Fruit fly (Drosophila melanogaster) whole organism: ENCODE results near the gene fln.

Experiments used
- CG8478 ChIP-seq: fragments of >200 bp; optimal IDR thresholded peaks from 2 replicates; lab custom pipeline; 2018; ENCODE audit warnings: inconsistent platforms
- Dll ChIP-seq: fragments of >200 bp; optimal IDR thresholded peaks from 2 replicates; lab custom pipeline; 2017
- EcR ChIP-seq, 2 experiments: fragments of >200 bp; optimal IDR thresholded peaks; 2 replicates each; lab custom pipeline; 2017; ENCODE audit warnings: missing biosample characterization in 2 of 2, missing genetic modification characterization in 2 of 2, missing genetic modification reagents in 2 of 2
- pan ChIP-seq: fragments of >200 bp; optimal IDR thresholded peaks from 2 replicates; lab custom pipeline; 2017
- psq ChIP-seq: fragments of >200 bp; optimal IDR thresholded peaks from 2 replicates; lab custom pipeline; 2017
- usp ChIP-seq: fragments of >200 bp; optimal IDR thresholded peaks from 2 replicates; lab custom pipeline; 2017; ENCODE audit warnings: missing biosample characterization, missing genetic modification characterization, mixed read lengths

fln gene

dm6 chr3L:19991120-19991519, at the start of gene fln:
Gene fln (minus strand): TSS chr3L:19991220.
- TF ChIP-seq EcR (GFP tag; optimal IDR thresholded peaks at IDR 0.05; lab: Kevin White, UChicago) (no peak), CG8478 (no peak), Dll (no peak), usp (no peak), psq (lab: Kevin White, UChicago) (no peak), pan (no peak)

DNA sequence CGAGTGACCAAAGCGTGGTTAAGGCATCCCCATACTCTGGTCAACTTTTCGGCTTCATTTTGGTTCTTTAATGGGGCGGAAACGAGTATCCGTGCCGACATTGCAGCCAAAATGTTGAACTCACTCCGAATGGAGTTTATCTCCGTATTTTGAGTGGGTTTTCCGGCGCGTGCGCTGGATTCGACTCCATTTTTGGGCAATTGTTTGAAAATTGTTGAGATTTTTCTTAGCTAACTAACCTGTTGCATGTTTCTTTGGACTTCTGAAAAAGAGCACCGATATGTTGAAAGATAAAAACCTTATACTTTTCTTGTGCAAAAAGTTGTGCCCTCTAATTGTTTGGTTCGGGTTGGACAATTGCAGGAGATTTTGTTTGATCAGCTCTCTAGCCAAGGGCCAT, 45.6 kb upstream of the fln start:
- TF ChIP-seq EcR (GFP tag; optimal IDR thresholded peaks at IDR 0.05; lab: Kevin White, UChicago), result no peak
- TF ChIP-seq Dll, result no peak

dm6 chr3L:20028753-20029152, 37.7 kb upstream of the fln start, which contains the start of gene Lamtor1:
Gene Lamtor1 (minus strand): TSS chr3L:20029020.
- TF ChIP-seq pan (no peak), Dll (no peak), usp (no peak), EcR (GFP tag; optimal IDR thresholded peaks at IDR 0.05; lab: Kevin White, UChicago) (no peak), CG8478 (no peak), psq (lab: Kevin White, UChicago) (no peak)

DNA sequence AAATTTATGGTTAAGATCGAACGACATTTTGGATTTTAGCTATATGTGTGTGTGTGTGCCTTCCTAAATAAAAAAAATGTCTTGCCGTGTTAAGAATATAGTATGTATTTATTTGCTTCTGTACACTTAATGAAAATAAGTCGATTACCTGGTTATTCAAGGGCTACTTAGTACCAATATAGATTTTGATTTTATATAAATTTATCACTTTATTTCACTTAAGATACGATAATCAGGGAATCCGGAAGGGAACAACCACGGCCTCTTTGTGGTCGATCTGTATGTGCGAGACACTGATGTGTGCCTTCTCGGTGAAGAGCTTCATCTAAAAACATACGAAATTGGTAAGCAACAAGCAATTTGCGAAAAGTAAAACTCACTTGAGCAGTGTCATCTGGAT, 36.7 kb upstream of the fln start, which contains the start of gene CG14183:
TSS of gene CG14183 (minus strand) at position 101 of the 400 bp plus-strand sequence.
- TF ChIP-seq psq (lab: Kevin White, UChicago) (no peak), pan (no peak), usp (no peak), Dll (no peak), CG8478 (no peak), EcR (GFP tag; optimal IDR thresholded peaks at IDR 0.05; lab: Kevin White, UChicago) (no peak)

- TF ChIP-seq EcR (GFP tag; optimal IDR thresholded peaks at IDR 0.05; lab: Kevin White, UChicago) (no peak), pan (no peak), psq (lab: Kevin White, UChicago) (no peak)
These were observed 15.5 kb upstream of the fln start for dm6 chr3L:20006269-20007265.

DNA sequence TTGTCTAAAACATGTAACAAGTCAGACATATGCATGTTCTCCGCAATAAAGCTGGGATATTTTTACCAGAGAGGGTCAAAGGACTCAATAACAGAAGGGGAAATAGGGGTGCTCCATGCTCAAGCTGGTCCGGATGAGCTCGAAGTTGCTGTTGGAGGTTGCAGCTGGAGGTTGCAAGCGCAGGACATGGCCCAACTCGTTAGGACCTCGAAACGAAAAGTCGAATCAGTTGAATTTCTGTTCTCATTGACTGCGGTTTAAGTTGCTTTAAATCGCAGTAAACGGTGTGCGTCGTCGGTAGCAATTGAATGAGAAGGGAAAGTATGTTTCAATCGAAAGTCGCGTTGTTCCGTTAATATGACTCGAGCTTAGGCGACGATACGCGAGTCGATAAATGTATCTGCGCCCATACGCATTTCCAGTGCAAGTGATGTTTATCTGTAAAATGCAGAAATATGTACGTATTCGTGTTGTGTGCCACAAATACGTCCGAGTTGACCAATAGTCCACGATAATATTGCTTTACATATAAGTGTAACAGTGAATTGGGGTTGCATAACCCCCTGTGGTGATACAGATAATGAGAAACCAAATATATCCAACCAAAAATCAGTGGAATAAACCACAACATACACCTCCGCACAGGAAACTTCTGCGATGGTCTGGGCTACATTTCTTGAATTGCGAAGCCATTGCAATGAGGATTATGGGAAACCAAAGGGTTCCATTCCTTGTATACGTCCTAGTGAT, 14.2 kb upstream of the fln start, which contains the start of gene kug:
TSS of gene kug (plus strand) at position 269 of the 750 bp plus-strand sequence.
- TF ChIP-seq CG8478 (no peak), Dll (no peak), usp (no peak), pan (no peak)

DNA sequence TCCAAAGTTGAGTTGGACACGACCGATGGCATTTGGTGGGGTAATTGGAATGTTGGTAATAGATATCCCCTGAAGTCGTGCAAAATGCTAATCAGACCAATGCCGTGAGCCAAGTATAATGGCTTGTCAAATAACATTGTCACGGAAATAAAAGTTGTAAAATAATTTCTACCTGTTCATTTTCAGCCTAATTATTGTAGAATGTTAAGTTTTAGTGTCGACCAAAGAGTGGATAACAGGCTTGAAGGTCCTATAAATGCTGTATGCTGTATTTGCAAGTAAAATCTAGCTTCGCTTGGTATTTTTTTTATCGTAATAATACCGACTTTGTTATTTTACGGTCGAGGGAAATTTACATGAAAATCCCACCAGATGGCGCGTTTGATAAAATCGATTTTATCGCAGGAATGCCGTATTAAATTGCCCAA, 13.4 kb upstream of the fln start:
- TF ChIP-seq EcR (GFP tag; optimal IDR thresholded peaks at IDR 0.05; lab: Kevin White, UChicago) (no peak), pan (no peak), Dll (no peak), usp (no peak)

DNA sequence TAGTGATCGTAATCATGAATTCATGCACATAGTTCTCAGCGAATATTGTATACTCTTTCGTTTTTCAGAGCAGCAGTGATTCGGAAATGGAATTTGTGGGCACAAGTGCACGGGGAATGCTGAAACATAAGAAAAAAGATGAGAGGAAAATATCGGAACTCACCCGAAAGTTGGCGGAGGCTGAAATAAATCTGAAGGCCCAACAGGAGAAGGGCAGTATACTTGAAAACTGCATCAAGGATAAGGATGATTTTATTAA, 12.1 kb upstream of the fln start:
- no peak for TF ChIP-seq EcR (GFP tag; optimal IDR thresholded peaks at IDR 0.05; lab: Kevin White, UChicago)
- TF ChIP-seq psq (lab: Kevin White, UChicago), result no peak
- no peak for TF ChIP-seq CG8478

- TF ChIP-seq pan (peak; percentile 49), EcR (GFP tag; optimal IDR thresholded peaks at IDR 0.05; lab: Kevin White, UChicago) (no peak)
These were observed 11.6 kb upstream of the fln start, which contains the start of gene CG7668 for dm6 chr3L:20002482-20003234. Gene CG7668 (plus strand): TSS chr3L:20002736.

DNA sequence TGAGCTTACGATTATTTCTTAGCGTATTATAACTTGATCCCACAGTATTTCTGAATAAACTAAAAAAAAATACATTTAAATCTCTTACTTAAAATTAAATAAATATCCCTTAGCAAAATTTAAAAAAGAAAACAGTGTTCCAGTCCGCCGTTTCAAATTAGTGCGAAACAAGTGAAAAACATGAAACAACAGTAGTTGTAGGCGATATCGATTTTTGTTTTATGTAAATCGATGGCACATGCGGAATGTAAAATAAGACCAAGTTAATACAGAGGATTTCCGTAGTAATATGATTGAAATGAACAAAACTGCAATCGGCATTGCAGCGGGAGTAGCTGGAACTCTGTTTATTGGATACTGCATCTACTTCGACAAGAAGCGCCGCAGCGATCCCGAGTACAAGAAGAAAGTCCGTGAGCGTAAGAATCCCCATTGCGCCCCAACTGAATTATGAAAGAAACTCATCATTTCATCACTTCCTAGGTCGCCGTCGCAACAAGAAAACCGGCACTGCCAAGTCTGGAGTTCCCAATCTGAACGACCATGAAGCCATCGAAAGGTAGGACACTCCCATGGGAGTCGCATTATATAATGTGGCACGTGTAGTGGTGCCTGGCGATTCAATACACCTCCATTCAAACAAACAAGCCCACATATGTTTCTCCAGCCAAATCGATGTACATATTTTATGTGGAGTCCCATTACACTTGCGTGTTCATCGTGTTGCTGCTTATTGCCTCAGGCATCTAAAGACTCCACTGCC, 10.0 kb upstream of the fln start:
- TF ChIP-seq psq (lab: Kevin White, UChicago) (no peak), usp (no peak), CG8478 (no peak), EcR (GFP tag; optimal IDR thresholded peaks at IDR 0.05; lab: Kevin White, UChicago) (no peak), Dll (no peak), pan (no peak)

dm6 chr3L:20000081-20000736, 9.2 kb upstream of the fln start, which contains the start of the genes Tom20 and Gabat:
Gene Tom20 (plus strand): TSS chr3L:20000644.
Gene Gabat (minus strand): TSS chr3L:20000686.
- TF ChIP-seq pan (no peak), EcR (GFP tag; optimal IDR thresholded peaks at IDR 0.05; lab: Kevin White, UChicago) (no peak), usp (no peak), psq (lab: Kevin White, UChicago) (no peak), Dll (no peak)

DNA sequence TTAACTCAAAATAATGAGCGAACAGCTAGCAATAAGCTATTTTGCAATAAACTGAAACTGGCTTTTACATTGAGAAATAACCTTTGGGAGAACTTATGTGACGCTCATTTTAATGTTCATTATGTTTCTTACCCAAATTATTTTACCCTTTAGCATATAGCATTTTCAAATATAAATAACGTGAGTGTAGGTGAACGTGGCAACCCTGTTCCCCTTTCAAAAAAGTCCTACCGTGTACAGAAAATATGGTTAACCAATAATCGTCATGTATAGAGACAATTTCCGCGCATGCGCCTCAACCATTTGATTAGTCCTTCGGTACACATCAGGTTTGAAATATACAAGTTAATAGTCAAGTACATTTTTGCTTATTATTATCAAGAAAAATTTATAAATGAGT, 3.0 kb upstream of the fln start:
- no peak for TF ChIP-seq usp
- TF ChIP-seq CG8478, result no peak
- TF ChIP-seq psq (lab: Kevin White, UChicago), result no peak
- no peak for TF ChIP-seq Dll
- no peak for TF ChIP-seq pan
- no peak for TF ChIP-seq EcR (GFP tag; optimal IDR thresholded peaks at IDR 0.05; lab: Kevin White, UChicago)
